Worm (Caenorhabditis elegans) whole organism, L2 larva: ENCODE measurements around the gene srh-244.

Source experiments
- C34F6.9 ChIP-seq: fragments of 150-350 bp; optimal IDR thresholded peaks from 2 replicates; lab custom pipeline; 2014; ENCODE audit warnings: missing biosample characterization, missing genetic modification characterization
- F13H6.1 ChIP-seq: sonication (generic microtip); optimal IDR thresholded peaks from 2 replicates; lab custom pipeline; 2016; ENCODE audit warnings: missing genetic modification characterization, missing compliant biosample characterization
- R02D3.7 ChIP-seq: fragments of 150-350 bp; optimal IDR thresholded peaks from 2 replicates; lab custom pipeline; 2014; ENCODE audit warnings: missing biosample characterization, missing genetic modification characterization
- Y55F3AM.14 ChIP-seq: fragments of 200-800 bp; sonication (Bioruptor generic); optimal IDR thresholded peaks from 2 replicates; lab custom pipeline; 2018; ENCODE audit warnings: mild to moderate bottlenecking, missing genetic modification characterization, missing compliant biosample characterization
- ZK546.5 ChIP-seq: sonication (generic microtip); optimal IDR thresholded peaks from 2 replicates; lab custom pipeline; 2017; ENCODE audit warnings: missing biosample characterization, missing genetic modification characterization
- aly-2 ChIP-seq: fragments of 150-350 bp; optimal IDR thresholded peaks from 2 replicates; lab custom pipeline; 2014; ENCODE audit warnings: missing biosample characterization, missing genetic modification characterization
- ama-1 ChIP-seq: fragments of 150-350 bp; optimal IDR thresholded peaks from 2 replicates; lab custom pipeline; 2018; ENCODE audit warnings: inconsistent platforms
- blmp-1 ChIP-seq: sonication (generic microtip); optimal IDR thresholded peaks from 2 replicates; lab custom pipeline; 2017; ENCODE audit warnings: missing genetic modification characterization, mild to moderate bottlenecking, missing compliant biosample characterization, antibody characterized with exemption, moderate library complexity; ENCODE audit not compliant: insufficient read depth
- ceh-82 ChIP-seq: fragments of 150-350 bp; optimal IDR thresholded peaks from 2 replicates; lab custom pipeline; 2014; ENCODE audit warnings: missing biosample characterization, missing genetic modification characterization
- egl-27 ChIP-seq: sonication (generic microtip); optimal IDR thresholded peaks from 3 replicates; lab custom pipeline; 2017; ENCODE audit warnings: missing biosample characterization, missing genetic modification reagents, missing genetic modification characterization
- elt-1 ChIP-seq: fragments of 150-350 bp; optimal IDR thresholded peaks from 2 replicates; lab custom pipeline; 2014; ENCODE audit warnings: missing biosample characterization, missing genetic modification characterization
- elt-3 ChIP-seq: sonication (generic microtip); optimal IDR thresholded peaks from 2 replicates; lab custom pipeline; 2017; ENCODE audit warnings: missing biosample characterization, missing genetic modification characterization
- fos-1 ChIP-seq: fragments of 150-350 bp; optimal IDR thresholded peaks from 2 replicates; lab custom pipeline; 2014; ENCODE audit warnings: missing biosample characterization, missing genetic modification characterization
- gmeb-1 ChIP-seq: fragments of 150-350 bp; optimal IDR thresholded peaks from 2 replicates; lab custom pipeline; 2014; ENCODE audit warnings: missing biosample characterization, missing genetic modification characterization
- lin-11 ChIP-seq: fragments of 150-350 bp; sonication (generic microtip); optimal IDR thresholded peaks from 2 replicates; lab custom pipeline; 2014; ENCODE audit warnings: missing biosample characterization, missing genetic modification characterization, inconsistent platforms, mixed read lengths
- lin-13 ChIP-seq: fragments of 150-350 bp; optimal IDR thresholded peaks from 2 replicates; lab custom pipeline; 2014; ENCODE audit warnings: missing biosample characterization, missing genetic modification reagents, missing genetic modification characterization
- lin-39 ChIP-seq: fragments of 150-350 bp; optimal IDR thresholded peaks from 2 replicates; lab custom pipeline; 2014; ENCODE audit warnings: missing biosample characterization, missing genetic modification reagents, missing genetic modification characterization
- lsy-2 ChIP-seq, 2 experiments: fragments of 150-350 bp in 1 of 2; sonication (generic microtip) in 1 of 2; optimal IDR thresholded peaks; 2 replicates each; lab custom pipeline; 2014 to 2017; ENCODE audit warnings: missing biosample characterization in 2 of 2, missing genetic modification characterization in 2 of 2
- mab-5 ChIP-seq: fragments of 150-350 bp; optimal IDR thresholded peaks from 2 replicates; lab custom pipeline; 2014; ENCODE audit warnings: missing biosample characterization, missing genetic modification characterization
- mbf-1 ChIP-seq: sonication (generic microtip); optimal IDR thresholded peaks from 2 replicates; lab custom pipeline; 2017; ENCODE audit warnings: missing biosample characterization, missing genetic modification characterization
- mdl-1 ChIP-seq, 2 experiments: fragments of 150-350 bp in 1 of 2; sonication (generic microtip) in 1 of 2; optimal IDR thresholded peaks; 2 replicates each; lab custom pipeline; 2017; ENCODE audit warnings: missing biosample characterization in 2 of 2, missing genetic modification characterization in 2 of 2
- nhr-10 ChIP-seq: sonication (generic microtip); optimal IDR thresholded peaks from 2 replicates; lab custom pipeline; 2017; ENCODE audit warnings: missing biosample characterization, missing genetic modification characterization
- nhr-11 ChIP-seq: fragments of 150-350 bp; optimal IDR thresholded peaks from 2 replicates; lab custom pipeline; 2014; ENCODE audit warnings: missing biosample characterization, missing genetic modification characterization
- nhr-21 ChIP-seq: fragments of 150-350 bp; optimal IDR thresholded peaks from 2 replicates; lab custom pipeline; 2014; ENCODE audit warnings: missing biosample characterization, missing genetic modification characterization
- nhr-23 ChIP-seq: fragments of 150-350 bp; optimal IDR thresholded peaks from 2 replicates; lab custom pipeline; 2014; ENCODE audit warnings: missing biosample characterization, missing genetic modification reagents, missing genetic modification characterization
- nhr-237 ChIP-seq: fragments of 150-350 bp; optimal IDR thresholded peaks from 2 replicates; lab custom pipeline; 2014; ENCODE audit warnings: missing biosample characterization, missing genetic modification characterization
- nhr-6 ChIP-seq: fragments of 150-350 bp; optimal IDR thresholded peaks from 2 replicates; lab custom pipeline; 2014; ENCODE audit warnings: missing biosample characterization, missing genetic modification characterization
- sem-4 ChIP-seq: fragments of 150-350 bp; optimal IDR thresholded peaks from 2 replicates; lab custom pipeline; 2014; ENCODE audit warnings: missing biosample characterization, missing genetic modification reagents, missing genetic modification characterization
- skn-1 ChIP-seq: sonication (generic microtip); optimal IDR thresholded peaks from 2 replicates; lab custom pipeline; 2017; ENCODE audit warnings: missing biosample characterization, missing genetic modification characterization
- sma-9 ChIP-seq, 2 experiments: fragments of 150-350 bp in 1 of 2; sonication (generic microtip) in 1 of 2; optimal IDR thresholded peaks; 2 replicates each; lab custom pipeline; 2014 to 2016; ENCODE audit warnings: missing genetic modification characterization in 2 of 2, mild to moderate bottlenecking in 1 of 2, missing biosample characterization in 1 of 2, missing compliant biosample characterization in 1 of 2, missing genetic modification reagents in 1 of 2, moderate library complexity in 1 of 2
- snpc-4 ChIP-seq: fragments of 150-350 bp; optimal IDR thresholded peaks from 2 replicates; lab custom pipeline; 2014; ENCODE audit warnings: missing biosample characterization, missing genetic modification characterization
- unc-39 ChIP-seq: fragments of 150-350 bp; optimal IDR thresholded peaks from 2 replicates; lab custom pipeline; 2014; ENCODE audit warnings: missing biosample characterization, missing genetic modification characterization
- unc-55 ChIP-seq: fragments of 150-350 bp; sonication (generic microtip); optimal IDR thresholded peaks from 3 replicates; lab custom pipeline; 2014; ENCODE audit warnings: missing biosample characterization, missing genetic modification reagents, missing genetic modification characterization
- unc-62 ChIP-seq: fragments of 150-350 bp; optimal IDR thresholded peaks from 2 replicates; lab custom pipeline; 2014; ENCODE audit warnings: missing biosample characterization, missing genetic modification reagents, missing genetic modification characterization
- zag-1 ChIP-seq: fragments of 150-350 bp; optimal IDR thresholded peaks from 2 replicates; lab custom pipeline; 2014; ENCODE audit warnings: missing biosample characterization, missing genetic modification characterization
- ztf-1 ChIP-seq: fragments of 200-800 bp; sonication (Bioruptor generic); conservative IDR thresholded peaks from 2 replicates; pipeline ENCODE4 v1.3.6; 2022; ENCODE audit warnings: missing genetic modification characterization, missing compliant biosample characterization
- ztf-4 ChIP-seq: fragments of 150-350 bp; optimal IDR thresholded peaks from 2 replicates; lab custom pipeline; 2014; ENCODE audit warnings: missing biosample characterization, missing genetic modification characterization

srh-244 gene

DNA sequence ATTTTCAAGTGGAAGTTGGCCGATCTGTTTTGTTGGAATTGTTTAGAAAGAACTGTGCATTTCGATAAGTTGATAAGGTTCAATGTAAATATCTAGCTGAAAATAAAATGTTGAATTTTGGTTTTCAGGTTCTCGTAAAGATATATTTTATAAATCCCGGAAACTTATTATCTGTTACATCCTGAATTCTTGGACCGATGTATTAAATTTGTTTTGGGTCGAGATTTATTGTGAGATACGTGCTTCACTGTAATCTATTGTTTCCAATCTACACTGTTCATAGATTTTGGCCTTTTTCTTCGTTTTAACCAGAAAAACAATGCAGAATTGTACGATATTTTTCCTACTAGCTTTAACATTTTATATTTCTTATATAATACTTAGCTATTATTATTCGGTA lies 13.5 kb downstream of the srh-244 start, which contains the start of gene C03G6.6:
TSS of gene C03G6.6 (plus strand) at position 301 of the 400 bp plus-strand sequence.
- TF ChIP-seq lin-11 (tag; lab: Kevin White, UChicago) (no peak), lsy-2 (tag; optimal IDR thresholded peaks at IDR 0.05; lab: Kevin White, UChicago) (no peak), R02D3.7 (tag; lab: Kevin White, UChicago) (no peak), ztf-4 (tag; lab: Kevin White, UChicago) (no peak), blmp-1 (tag; lab: Kevin White, UChicago) (no peak), mdl-1 (tag; optimal IDR thresholded peaks at IDR 0.05; lab: Kevin White, UChicago) (no peak), nhr-23 (tag; lab: Kevin White, UChicago) (no peak), ceh-82 (tag; lab: Kevin White, UChicago) (no peak), nhr-21 (tag; lab: Kevin White, UChicago) (no peak)

DNA sequence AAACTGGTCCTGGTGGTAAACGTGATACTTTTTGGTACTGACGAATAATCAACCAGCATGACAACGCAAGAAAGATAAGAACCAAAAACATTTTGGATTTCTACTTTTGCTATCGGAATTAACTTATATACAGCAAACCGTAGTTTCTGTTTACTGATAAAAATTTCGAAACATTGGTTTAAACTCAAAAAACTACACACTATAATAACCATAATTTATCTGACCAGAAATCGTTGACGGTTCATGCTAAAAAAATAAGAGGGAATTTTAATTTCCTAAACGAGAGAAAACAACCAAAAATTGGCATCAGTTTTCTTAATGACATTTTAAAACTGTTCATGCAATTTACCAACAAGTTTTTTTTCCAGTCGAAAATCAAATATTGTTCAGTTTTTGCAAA lies 18.1 kb downstream of the srh-244 start, which contains the start of gene cyp-35A1:
TSS of gene cyp-35A1 (minus strand) at position 101 of the 400 bp plus-strand sequence.
- TF ChIP-seq mdl-1 (tag; optimal IDR thresholded peaks at IDR 0.05; lab: Kevin White, UChicago) (no peak), nhr-10 (tag; lab: Kevin White, UChicago) (no peak), blmp-1 (tag; lab: Kevin White, UChicago) (no peak), gmeb-1 (no peak), nhr-23 (tag; lab: Kevin White, UChicago) (no peak), mbf-1 (tag; lab: Kevin White, UChicago) (no peak), sma-9 (GFP tag; optimal IDR thresholded peaks at IDR 0.05; lab: Kevin White, UChicago) (no peak), sma-9 (tag; optimal IDR thresholded peaks at IDR 0.05; lab: Kevin White, UChicago) (no peak), skn-1 (no peak), R02D3.7 (tag; lab: Kevin White, UChicago) (no peak), ceh-82 (tag; lab: Kevin White, UChicago) (no peak)

DNA sequence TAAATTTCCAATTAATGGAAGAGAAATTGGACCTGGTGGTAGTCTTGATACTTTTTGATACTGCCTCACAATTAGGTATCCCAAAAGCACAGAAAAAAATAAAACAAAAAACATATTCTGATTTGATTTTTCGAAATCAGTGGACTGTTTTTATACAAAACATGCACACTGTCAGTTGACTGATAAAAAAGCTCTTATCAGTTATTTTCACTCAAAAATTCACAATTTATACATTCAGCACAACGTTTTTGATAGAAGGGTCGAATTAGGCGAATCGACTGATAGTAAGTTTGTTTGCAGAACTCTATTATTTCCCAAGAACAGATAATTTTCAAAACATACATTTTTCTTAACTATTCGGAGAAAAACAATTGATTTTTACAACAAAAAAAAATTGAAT lies 20.4 kb downstream of the srh-244 start, which contains the start of gene cyp-35A2:
TSS of gene cyp-35A2 (minus strand) at position 124 of the 400 bp plus-strand sequence.
- TF ChIP-seq gmeb-1: peak; percentile 27
- no peak for TF ChIP-seq ztf-1
- peak; percentile 67 for TF ChIP-seq fos-1 (tag; lab: Kevin White, UChicago)
- TF ChIP-seq, all 48 proteins: peak for 2

DNA sequence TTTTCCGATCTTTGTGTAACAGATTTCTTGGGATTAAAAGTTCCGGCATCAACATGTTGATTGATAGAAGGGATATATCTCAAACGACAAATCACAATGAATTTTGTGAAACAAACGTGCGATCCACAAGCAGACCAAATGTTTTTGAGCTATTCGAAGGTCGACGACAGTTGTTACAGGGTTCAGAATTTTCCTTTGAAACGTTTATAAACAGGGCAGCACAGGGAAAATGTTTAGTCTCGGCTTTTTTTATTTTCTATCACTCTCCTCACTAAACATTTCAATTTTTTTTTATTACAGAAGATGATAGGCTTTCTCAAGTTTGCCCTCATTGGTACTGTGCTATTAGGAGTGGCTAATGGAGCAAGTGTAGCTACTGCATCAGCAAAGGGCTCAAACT lies 21.3 kb downstream of the srh-244 start, which contains the start of gene exc-13:
TSS of gene exc-13 (plus strand) at position 301 of the 400 bp plus-strand sequence.
- TF ChIP-seq C34F6.9 (tag; lab: Kevin White, UChicago) (no peak), egl-27 (tag; lab: Kevin White, UChicago) (no peak), F13H6.1 (tag; lab: Kevin White, UChicago) (no peak), mab-5 (tag; lab: Kevin White, UChicago) (no peak), skn-1 (no peak), nhr-6 (tag; lab: Kevin White, UChicago) (no peak), mdl-1 (tag; optimal IDR thresholded peaks at IDR 0.05; lab: Kevin White, UChicago) (no peak), unc-62 (GFP tag; lab: Kevin White, UChicago) (no peak), nhr-237 (tag; lab: Kevin White, UChicago) (no peak), ztf-4 (tag; lab: Kevin White, UChicago) (no peak), lin-13 (GFP tag; lab: Kevin White, UChicago) (no peak), Y55F3AM.14 (GFP tag; lab: Kevin White, UChicago) (no peak), blmp-1 (tag; lab: Kevin White, UChicago) (no peak), gmeb-1 (no peak), zag-1 (tag; lab: Kevin White, UChicago) (no peak), aly-2 (tag; lab: Kevin White, UChicago) (no peak)
- TF ChIP-seq, all 48 proteins: peak for 0

DNA sequence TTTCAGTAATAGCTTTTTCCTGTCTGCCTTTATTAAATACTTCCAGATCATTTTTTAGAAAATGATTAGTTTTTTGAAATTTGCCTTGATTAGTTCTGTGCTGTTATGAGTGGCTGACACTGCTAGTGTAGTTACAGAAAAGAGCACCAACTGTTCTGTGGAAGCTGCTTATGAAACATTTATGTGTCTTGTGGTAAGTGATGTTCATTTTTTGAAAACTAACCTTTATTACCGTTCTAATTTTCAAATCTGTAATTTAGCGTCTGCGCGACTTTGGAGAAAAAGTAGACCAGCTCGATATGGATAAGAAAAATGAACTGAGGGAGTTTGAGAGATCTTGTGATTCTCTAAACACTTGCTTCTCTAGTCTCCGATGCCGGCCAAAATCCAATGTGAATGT lies 26.0 kb downstream of the srh-244 start, which contains the start of gene srj-14:
TSS of gene srj-14 (plus strand) at position 131 of the 400 bp plus-strand sequence.
- no peak for TF ChIP-seq zag-1 (tag; lab: Kevin White, UChicago)
- TF ChIP-seq, all 48 proteins: peak for 0

DNA sequence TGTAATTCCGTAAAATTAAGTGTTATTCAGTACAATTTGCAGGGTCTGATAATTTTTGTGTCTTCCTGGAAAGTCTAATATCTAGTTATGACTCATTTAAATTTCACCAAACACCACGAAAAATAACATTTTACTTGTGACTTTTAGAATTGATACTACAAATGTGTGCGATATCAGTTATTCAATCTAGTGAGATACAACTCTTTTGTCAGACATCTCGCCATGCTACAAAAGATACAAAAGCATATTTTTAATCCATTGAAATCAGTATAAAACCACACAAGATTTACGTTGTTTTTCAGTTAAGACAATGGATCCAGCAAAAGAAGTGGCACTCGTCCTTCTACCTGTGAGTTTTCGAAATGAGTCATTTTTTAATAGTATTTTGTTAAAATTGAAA lies 30.5 kb downstream of the srh-244 start, which contains the start of gene srx-56:
TSS of gene srx-56 (plus strand) at position 301 of the 400 bp plus-strand sequence.
- TF ChIP-seq ZK546.5 (no peak), elt-3 (tag; lab: Kevin White, UChicago) (no peak), sem-4 (tag; lab: Kevin White, UChicago) (no peak), nhr-11 (tag; lab: Kevin White, UChicago) (no peak), lin-13 (GFP tag; lab: Kevin White, UChicago) (no peak), elt-1 (no peak), unc-62 (GFP tag; lab: Kevin White, UChicago) (no peak), mab-5 (tag; lab: Kevin White, UChicago) (no peak), unc-39 (tag; lab: Kevin White, UChicago) (no peak), lin-39 (tag; lab: Kevin White, UChicago) (no peak), snpc-4 (tag; lab: Kevin White, UChicago) (no peak), R02D3.7 (tag; lab: Kevin White, UChicago) (no peak), ama-1 (no peak), gmeb-1 (no peak), unc-55 (GFP tag; lab: Kevin White, UChicago) (no peak)
